Fruit fly (Drosophila melanogaster): ENCODE results near the gene Reph.

Reph gene

DNA sequence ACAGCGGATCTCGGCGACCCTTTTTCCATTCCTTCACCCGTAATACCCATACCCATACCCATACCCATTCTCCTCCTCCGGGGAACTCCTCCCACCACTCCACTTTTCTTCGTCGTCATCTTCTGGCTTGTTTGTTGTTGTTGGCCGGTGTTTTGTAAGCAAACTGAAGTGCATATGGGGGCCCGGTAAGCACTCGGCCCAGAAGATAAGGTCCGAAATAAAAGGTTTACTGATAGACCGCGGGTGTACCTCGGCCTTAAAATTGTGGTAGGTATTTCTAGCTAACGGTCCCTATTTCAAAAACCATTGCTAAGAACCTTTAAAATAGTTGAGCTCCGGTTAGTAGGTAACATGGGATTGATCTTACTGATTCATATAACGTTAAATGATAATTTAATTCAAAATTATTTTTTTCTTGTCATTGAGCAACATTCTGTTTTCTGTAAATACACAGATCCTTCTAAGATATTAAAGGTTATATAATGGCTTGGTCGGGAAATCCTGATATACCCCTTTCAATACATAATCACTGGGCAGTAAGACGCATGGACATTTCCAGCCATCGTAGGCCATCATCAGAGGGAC, 27.5 kb upstream of the Reph start (continued):
- TF ChIP-seq CG17361 (GFP tag; IDR thresholded peaks at IDR 0.05) (peak; percentile 13; the same call in 1 of the 3 replicates), CG2199 (GFP tag; IDR thresholded peaks at IDR 0.05) (no peak), Ada2b (GFP tag; IDR thresholded peaks at IDR 0.05) (0 out of 2 replicates have a peak, but pooled peaks have one; percentile 11), CG33213 (GFP tag; optimal IDR thresholded peaks at IDR 0.05) (peak; percentile 15), lab (GFP tag; optimal IDR thresholded peaks at IDR 0.05) (peak; percentile 9), CG12391 (tag; optimal IDR thresholded peaks at IDR 0.05) (peak; percentile 62), CG9609 (GFP tag; optimal IDR thresholded peaks at IDR 0.05) (peak; percentile 25), pita (GFP tag; optimal IDR thresholded peaks at IDR 0.05) (no peak), CG4424 (GFP tag; optimal IDR thresholded peaks at IDR 0.05) (peak; percentile 11), mld (GFP tag; IDR thresholded peaks at IDR 0.05; ENCODE audit: partially characterized antibody) (no peak), CG13424 (tag; optimal IDR thresholded peaks at IDR 0.05) (peak; percentile 34), tio (GFP tag; optimal IDR thresholded peaks at IDR 0.05) (peak; percentile 65), MBD-R2 (GFP tag; IDR thresholded peaks at IDR 0.05) (no peak), dpn (GFP tag; optimal IDR thresholded peaks at IDR 0.05) (peak in 1 of 2 experiments; percentile 36), CG1024 (GFP tag; IDR thresholded peaks at IDR 0.05) (no peak), CG31365 (tag; optimal IDR thresholded peaks at IDR 0.05) (no peak), CG10209 (GFP tag; optimal IDR thresholded peaks at IDR 0.05) (peak; percentile 56), cg (GFP tag; optimal IDR thresholded peaks at IDR 0.05) (no peak), prd (optimal IDR thresholded peaks at IDR 0.05) (no peak), prd (GFP tag; IDR thresholded peaks at IDR 0.05) (peak; percentile 80; the same call in 2 of the 3 replicates), ash1 (GFP tag; optimal IDR thresholded peaks at IDR 0.05) (no peak), grau (tag; optimal IDR thresholded peaks at IDR 0.05) (peak; percentile 29), CG16815 (GFP tag; optimal IDR thresholded peaks at IDR 0.05) (peak; percentile 71), HLHmδ (GFP tag; optimal IDR thresholded peaks at IDR 0.05) (peak; percentile 79), CG18619 (GFP tag; optimal IDR thresholded peaks at IDR 0.05) (peak; percentile 13), CG5953 (GFP tag; IDR thresholded peaks at IDR 0.05) (0 out of 2 replicates have a peak, but pooled peaks have one; percentile 19), CG1603 (tag; optimal IDR thresholded peaks at IDR 0.05) (peak; percentile 42), CG18476 (GFP tag; optimal IDR thresholded peaks at IDR 0.05) (peak; percentile 25), CG14860 (GFP tag; IDR thresholded peaks at IDR 0.05; ENCODE audit: partially characterized antibody) (no peak), Sox102F (GFP tag; optimal IDR thresholded peaks at IDR 0.05) (peak; percentile 51), CG15269 (tag; optimal IDR thresholded peaks at IDR 0.05) (no peak), vnd (GFP tag; IDR thresholded peaks at IDR 0.05; ENCODE audit: partially characterized antibody) (no peak), Hmr (GFP tag; optimal IDR thresholded peaks at IDR 0.05) (peak; percentile 3), twi (tag; optimal IDR thresholded peaks at IDR 0.05) (peak; percentile 47), Mad (GFP tag; optimal IDR thresholded peaks at IDR 0.05) (peak; percentile 8), Doc2 (GFP tag; IDR thresholded peaks at IDR 0.05) (no peak), CG10565 (GFP tag; optimal IDR thresholded peaks at IDR 0.05) (no peak), HLH3B (GFP tag; IDR thresholded peaks at IDR 0.05) (0 out of 2 replicates have a peak, but pooled peaks have one; percentile 17), B-H1 (GFP tag; IDR thresholded peaks at IDR 0.05) (no peak), fu2 (GFP tag; optimal IDR thresholded peaks at IDR 0.05) (no peak), CG12155 (GFP tag; optimal IDR thresholded peaks at IDR 0.05) (no peak), eve (GFP tag; optimal IDR thresholded peaks at IDR 0.05) (peak in 1 of 2 experiments; percentile 72), wor (GFP tag; IDR thresholded peaks at IDR 0.05) (peak; percentile 21; the same call in 1 of the 2 replicates), gsb-n (tag; optimal IDR thresholded peaks at IDR 0.05) (peak; percentile 12), ind (GFP tag; optimal IDR thresholded peaks at IDR 0.05) (peak; percentile 9), dmrt99B (tag; optimal IDR thresholded peaks at IDR 0.05) (peak; percentile 53), CG12104 (GFP tag; optimal IDR thresholded peaks at IDR 0.05) (peak; percentile 10), tgo (GFP tag; IDR thresholded peaks at IDR 0.05) (no peak), CG3281 (GFP tag; optimal IDR thresholded peaks at IDR 0.05) (peak; percentile 1), pnt (GFP tag; optimal IDR thresholded peaks at IDR 0.05) (peak; percentile 35)
